Fruit fly (Drosophila melanogaster) whole organism, pupa: ENCODE data around the gene CG42718.

Experiments used
- CG10348 ChIP-seq: fragments of 200-800 bp; sonication (Bioruptor generic); IDR thresholded peaks from 2 replicates; pipeline ENCODE4 v1.3.6; 2022; ENCODE audit warnings: missing biosample characterization, missing genetic modification characterization
- CG12605 ChIP-seq: fragments of 200-800 bp; sonication (Bioruptor generic); IDR thresholded peaks from 2 replicates; pipeline ENCODE4 v1.3.6; 2022; ENCODE audit warnings: missing biosample characterization, missing genetic modification characterization
- CG13204 ChIP-seq: fragments of 200-800 bp; sonication (Bioruptor generic); optimal IDR thresholded peaks from 2 replicates; lab custom pipeline; 2018; ENCODE audit warnings: missing biosample characterization, mild to moderate bottlenecking, missing genetic modification characterization, moderate library complexity
- CG15710 ChIP-seq: fragments of 200-800 bp; sonication (Bioruptor generic); optimal IDR thresholded peaks from 2 replicates; lab custom pipeline; 2018; ENCODE audit warnings: missing biosample characterization, mild to moderate bottlenecking, missing genetic modification characterization, moderate library complexity
- CG17806 ChIP-seq: fragments of 200-800 bp; sonication (Bioruptor generic); optimal IDR thresholded peaks from 2 replicates; lab custom pipeline; 2018; ENCODE audit warnings: missing biosample characterization, mild to moderate bottlenecking, missing genetic modification characterization, moderate library complexity
- CG8159 ChIP-seq: fragments of 200-800 bp; sonication (Bioruptor generic); optimal IDR thresholded peaks from 3 replicates; lab custom pipeline; 2018; ENCODE audit warnings: missing biosample characterization, mild to moderate bottlenecking, missing genetic modification characterization, moderate library complexity
- CG9948 ChIP-seq: fragments of 200-800 bp; sonication (Bioruptor generic); optimal IDR thresholded peaks from 2 replicates; lab custom pipeline; 2018; ENCODE audit warnings: missing biosample characterization, mild to moderate bottlenecking, missing genetic modification characterization, moderate library complexity
- EcR ChIP-seq: fragments of 200-800 bp; sonication (Bioruptor generic); optimal IDR thresholded peaks from 3 replicates; lab custom pipeline; 2019; ENCODE audit warnings: missing biosample characterization, missing genetic modification characterization, mild to moderate bottlenecking, moderate library complexity, missing genetic modification reagents
- Ets98B ChIP-seq: fragments of 200-800 bp; sonication (Bioruptor generic); IDR thresholded peaks from 2 replicates; pipeline ENCODE4 v1.3.6; 2022; ENCODE audit warnings: missing biosample characterization, missing genetic modification characterization
- Pif1B ChIP-seq: fragments of 200-800 bp; sonication (Bioruptor generic); optimal IDR thresholded peaks from 3 replicates; lab custom pipeline; 2016; ENCODE audit warnings: missing biosample characterization, missing genetic modification characterization
- Snoo ChIP-seq: fragments of 200-800 bp; sonication (Bioruptor generic); optimal IDR thresholded peaks from 3 replicates; lab custom pipeline; 2017; ENCODE audit warnings: missing biosample characterization, mild to moderate bottlenecking, missing genetic modification characterization, inconsistent platforms
- fd96Ca ChIP-seq: fragments of 200-800 bp; sonication (Bioruptor generic); IDR thresholded peaks from 3 replicates; pipeline ENCODE4 v1.3.6; 2022; ENCODE audit warnings: missing biosample characterization, missing genetic modification characterization
- gl ChIP-seq: fragments of 200-800 bp; sonication (Bioruptor generic); optimal IDR thresholded peaks from 2 replicates; lab custom pipeline; 2018; ENCODE audit warnings: missing biosample characterization, mild to moderate bottlenecking, missing genetic modification characterization
- rn ChIP-seq: fragments of 200-800 bp; sonication (Bioruptor generic); IDR thresholded peaks from 2 replicates; pipeline ENCODE4 v1.3.6; 2022; ENCODE audit warnings: missing biosample characterization, missing genetic modification characterization

DNA sequence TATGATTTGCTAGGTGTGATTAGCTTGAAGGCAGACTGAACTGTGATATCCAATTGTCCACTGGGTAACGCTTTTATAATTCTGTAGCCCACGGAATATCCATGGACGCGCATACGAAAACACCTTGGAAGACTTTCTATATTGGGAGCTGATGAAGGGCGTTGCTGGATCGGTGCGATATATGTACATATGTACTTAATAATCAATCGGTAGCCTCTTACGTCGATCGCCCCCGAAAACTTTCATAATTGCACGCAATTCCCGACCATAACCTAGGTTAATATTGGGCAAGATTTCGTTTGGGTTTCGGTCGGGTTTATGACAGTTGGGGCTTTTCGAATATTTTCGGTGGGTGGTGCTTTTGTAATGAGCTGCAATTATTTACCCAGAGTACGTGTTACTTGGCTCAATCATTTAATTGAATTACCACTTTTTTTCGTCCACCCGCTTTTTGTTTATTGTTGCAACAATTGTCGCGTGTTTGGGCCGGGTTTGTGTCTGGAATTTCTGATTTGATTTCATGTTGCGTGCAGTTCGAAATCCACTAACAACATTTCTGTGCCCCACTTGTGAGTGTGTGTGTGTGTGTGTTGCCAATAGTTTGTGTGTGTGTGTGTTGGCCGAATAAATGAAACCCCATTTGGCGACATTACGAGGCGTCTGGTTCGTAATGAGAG is 39.1 kb downstream of the CG42718 start, which contains the start of gene CG13049:
- TF ChIP-seq CG13204 (no peak), CG9948 (tag; lab: Kevin White, UChicago) (no peak), CG12605 (GFP tag; lab: Robert Waterston, UW) (no peak), rn (GFP tag; lab: Robert Waterston, UW) (no peak), EcR (GFP tag; lab: Kevin White, UChicago) (no peak), fd96Ca (GFP tag; lab: Robert Waterston, UW) (no peak), Pif1B (GFP tag; lab: Kevin White, UChicago) (no peak), CG8159 (no peak), gl (tag; lab: Kevin White, UChicago) (no peak), CG10348 (GFP tag; lab: Robert Waterston, UW) (no peak), Ets98B (no peak), CG17806 (tag; lab: Kevin White, UChicago) (no peak), CG15710 (no peak), Snoo (tag; lab: Kevin White, UChicago) (no peak)
